Fruit fly (Drosophila melanogaster) whole organism, embryonic: ENCODE results near the gene und.

Experiments used
- Abd-B ChIP-seq: fragments of 200-800 bp; sonication (Bioruptor generic); optimal IDR thresholded peaks from 2 replicates; lab custom pipeline; 2018; ENCODE audit warnings: missing biosample characterization, mild to moderate bottlenecking, missing genetic modification characterization, moderate library complexity
- Blimp-1 ChIP-seq: fragments of 200-800 bp; sonication (Bioruptor generic); optimal IDR thresholded peaks from 3 replicates; lab custom pipeline; 2018; ENCODE audit warnings: missing biosample characterization, missing genetic modification characterization, mild to moderate bottlenecking, moderate library complexity, missing genetic modification reagents
- CG11695 ChIP-seq: fragments of 200-800 bp; sonication (Bioruptor generic); IDR thresholded peaks from 3 replicates; pipeline ENCODE4 v1.3.6; 2022; ENCODE audit warnings: missing biosample characterization, missing genetic modification characterization
- CG11696 ChIP-seq: fragments of 200-800 bp; sonication (Bioruptor generic); IDR thresholded peaks from 2 replicates; pipeline ENCODE4 v1.3.6; 2022; ENCODE audit warnings: missing biosample characterization, missing genetic modification characterization
- CG12155 ChIP-seq: fragments of 200-800 bp; sonication (Bioruptor generic); optimal IDR thresholded peaks from 3 replicates; lab custom pipeline; 2016; ENCODE audit warnings: missing biosample characterization, missing genetic modification characterization
- CG12391 ChIP-seq: fragments of 200-800 bp; sonication (Bioruptor generic); optimal IDR thresholded peaks from 3 replicates; lab custom pipeline; 2018; ENCODE audit warnings: missing biosample characterization, mild to moderate bottlenecking, missing genetic modification characterization, moderate library complexity
- CG12769 ChIP-seq: fragments of 200-800 bp; sonication (Bioruptor generic); optimal IDR thresholded peaks from 2 replicates; lab custom pipeline; 2019; ENCODE audit warnings: missing biosample characterization, mild to moderate bottlenecking, missing genetic modification characterization, moderate library complexity
- CG13894 ChIP-seq: fragments of 200-800 bp; sonication (Bioruptor generic); optimal IDR thresholded peaks from 3 replicates; lab custom pipeline; 2018; ENCODE audit warnings: missing biosample characterization, mild to moderate bottlenecking, missing genetic modification characterization, moderate library complexity
- CG15269 ChIP-seq: fragments of 200-800 bp; sonication (Bioruptor generic); optimal IDR thresholded peaks from 2 replicates; lab custom pipeline; 2018; ENCODE audit warnings: missing biosample characterization, mild to moderate bottlenecking, missing genetic modification characterization, moderate library complexity
- CG15601 ChIP-seq: fragments of 200-800 bp; sonication (Bioruptor generic); optimal IDR thresholded peaks from 3 replicates; lab custom pipeline; 2019; ENCODE audit warnings: missing biosample characterization, mild to moderate bottlenecking, missing genetic modification characterization, moderate library complexity
- CG18262 ChIP-seq: fragments of 200-800 bp; optimal IDR thresholded peaks from 3 replicates; lab custom pipeline; 2019; ENCODE audit warnings: missing biosample characterization, mild to moderate bottlenecking, missing genetic modification characterization, moderate library complexity
- CG18476 ChIP-seq: fragments of 200-800 bp; sonication (Bioruptor generic); optimal IDR thresholded peaks from 2 replicates; lab custom pipeline; 2016; ENCODE audit warnings: missing biosample characterization, mild to moderate bottlenecking, missing genetic modification characterization
- CG2129 ChIP-seq: fragments of 200-800 bp; sonication (Bioruptor generic); IDR thresholded peaks from 2 replicates; pipeline ENCODE4 v1.3.6; 2022; ENCODE audit warnings: missing biosample characterization, missing genetic modification characterization; ENCODE audit not compliant: partially characterized antibody
- CG4328 ChIP-seq: fragments of 200-800 bp; sonication (Bioruptor generic); optimal IDR thresholded peaks from 3 replicates; lab custom pipeline; 2017; ENCODE audit warnings: missing biosample characterization, missing genetic modification reagents, missing genetic modification characterization
- CG6765 ChIP-seq: fragments of 200-800 bp; sonication (Bioruptor generic); optimal IDR thresholded peaks from 3 replicates; lab custom pipeline; 2017; ENCODE audit warnings: missing biosample characterization, mild to moderate bottlenecking, missing genetic modification characterization
- CG8478 ChIP-seq: fragments of >200 bp; optimal IDR thresholded peaks from 2 replicates; lab custom pipeline; 2018
- CG9215 ChIP-seq: fragments of 200-800 bp; sonication (Bioruptor generic); IDR thresholded peaks from 2 replicates; pipeline ENCODE4 v1.3.6; 2022; ENCODE audit warnings: missing biosample characterization, missing genetic modification characterization
- CG9727 ChIP-seq: fragments of 200-800 bp; sonication (Bioruptor generic); optimal IDR thresholded peaks from 3 replicates; lab custom pipeline; 2017; ENCODE audit warnings: missing biosample characterization, mild to moderate bottlenecking, missing genetic modification characterization
- CG9932 ChIP-seq: fragments of 200-800 bp; sonication (Bioruptor generic); IDR thresholded peaks from 2 replicates; pipeline ENCODE4 v1.3.6; 2022; ENCODE audit warnings: missing biosample characterization, missing genetic modification characterization
- CHES-1-like ChIP-seq: fragments of 200-800 bp; sonication (Bioruptor generic); optimal IDR thresholded peaks from 2 replicates; lab custom pipeline; 2016; ENCODE audit warnings: missing biosample characterization, missing genetic modification characterization
- D19B ChIP-seq: fragments of 200-800 bp; sonication (Bioruptor generic); optimal IDR thresholded peaks from 2 replicates; lab custom pipeline; 2017; ENCODE audit warnings: missing biosample characterization, mild to moderate bottlenecking, missing genetic modification characterization
- Gug ChIP-seq: fragments of 200-800 bp; sonication (Bioruptor generic); IDR thresholded peaks from 4 replicates; pipeline ENCODE4 v1.3.6; 2022; ENCODE audit warnings: missing biosample characterization, missing genetic modification characterization
- HHEX ChIP-seq: fragments of 200-800 bp; sonication (Bioruptor generic); optimal IDR thresholded peaks from 3 replicates; lab custom pipeline; 2017; ENCODE audit warnings: missing biosample characterization, mild to moderate bottlenecking, missing genetic modification characterization, missing genetic modification reagents
- Lim3 ChIP-seq: fragments of 200-800 bp; sonication (Bioruptor generic); IDR thresholded peaks from 2 replicates; pipeline ENCODE4 v1.3.6; 2022; ENCODE audit warnings: missing biosample characterization, missing genetic modification characterization
- Max ChIP-seq: fragments of 200-800 bp; sonication (Bioruptor generic); optimal IDR thresholded peaks from 2 replicates; lab custom pipeline; 2016; ENCODE audit warnings: missing biosample characterization, mild to moderate bottlenecking, missing genetic modification characterization
- Ptx1 ChIP-seq: fragments of 200-800 bp; sonication (Bioruptor generic); IDR thresholded peaks from 2 replicates; pipeline ENCODE4 v1.3.6; 2022; ENCODE audit warnings: missing biosample characterization, missing genetic modification characterization
- Sox102F ChIP-seq: fragments of 200-800 bp; sonication (Bioruptor generic); optimal IDR thresholded peaks from 2 replicates; lab custom pipeline; 2018; ENCODE audit warnings: missing biosample characterization, mild to moderate bottlenecking, missing genetic modification characterization, moderate library complexity
- Vsx1 ChIP-seq: fragments of 200-800 bp; sonication (Bioruptor generic); optimal IDR thresholded peaks from 2 replicates; lab custom pipeline; 2017; ENCODE audit warnings: missing biosample characterization, mild to moderate bottlenecking, missing genetic modification characterization, missing genetic modification reagents
- abd-A ChIP-seq: fragments of 200-800 bp; sonication (Bioruptor generic); optimal IDR thresholded peaks from 3 replicates; lab custom pipeline; 2019; ENCODE audit warnings: missing biosample characterization, mild to moderate bottlenecking, missing genetic modification characterization, moderate library complexity
- al ChIP-seq: fragments of 200-800 bp; sonication (Bioruptor generic); IDR thresholded peaks from 2 replicates; pipeline ENCODE4 v1.3.6; 2022; ENCODE audit warnings: missing biosample characterization, missing genetic modification characterization
- ash1 ChIP-seq: fragments of 200-800 bp; sonication (Bioruptor generic); optimal IDR thresholded peaks from 2 replicates; lab custom pipeline; 2018; ENCODE audit warnings: missing biosample characterization, mild to moderate bottlenecking, missing genetic modification characterization
- bbx ChIP-seq: fragments of 200-800 bp; sonication (Bioruptor generic); IDR thresholded peaks from 2 replicates; pipeline ENCODE4 v1.3.6; 2022; ENCODE audit warnings: missing biosample characterization, missing genetic modification characterization; ENCODE audit not compliant: partially characterized antibody
- chinmo ChIP-seq: fragments of 200-800 bp; sonication (Bioruptor generic); IDR thresholded peaks from 4 replicates; pipeline ENCODE4 v1.3.6; 2022; ENCODE audit warnings: missing biosample characterization, missing genetic modification characterization; ENCODE audit not compliant: partially characterized antibody
- corto ChIP-seq: fragments of 200-800 bp; sonication (Bioruptor generic); optimal IDR thresholded peaks from 2 replicates; lab custom pipeline; 2016; ENCODE audit warnings: missing biosample characterization, mild to moderate bottlenecking, missing genetic modification characterization, moderate library complexity
- crp ChIP-seq, 2 experiments: fragments of 200-800 bp; sonication (Bioruptor generic); optimal IDR thresholded peaks; 2 replicates in 1 of 2; 3 replicates in 1 of 2; lab custom pipeline; 2017; ENCODE audit warnings: missing biosample characterization in 2 of 2, missing genetic modification characterization in 2 of 2, mild to moderate bottlenecking in 1 of 2, moderate library complexity in 1 of 2
- dmrt11E ChIP-seq: fragments of 200-800 bp; sonication (Bioruptor generic); optimal IDR thresholded peaks from 3 replicates; lab custom pipeline; 2018; ENCODE audit warnings: missing biosample characterization, mild to moderate bottlenecking, missing genetic modification characterization, moderate library complexity
- jing ChIP-seq: fragments of 200-800 bp; sonication (Bioruptor generic); optimal IDR thresholded peaks from 2 replicates; lab custom pipeline; 2018; ENCODE audit warnings: missing biosample characterization, mild to moderate bottlenecking, missing genetic modification characterization
- lmd ChIP-seq: fragments of 200-800 bp; sonication (Bioruptor generic); IDR thresholded peaks from 2 replicates; pipeline ENCODE4 v1.3.6; 2022; ENCODE audit warnings: missing biosample characterization, missing genetic modification characterization
- oc ChIP-seq: fragments of 200-800 bp; sonication (Bioruptor generic); optimal IDR thresholded peaks from 2 replicates; lab custom pipeline; 2018; ENCODE audit warnings: missing biosample characterization, mild to moderate bottlenecking, missing genetic modification characterization, moderate library complexity
- pnt ChIP-seq: fragments of 200-800 bp; sonication (Bioruptor generic); optimal IDR thresholded peaks from 3 replicates; lab custom pipeline; 2016; ENCODE audit warnings: missing biosample characterization, missing genetic modification characterization
- prd ChIP-seq, 3 experiments: fragments of >200 bp in 2 of 3; fragments of 200-800 bp in 1 of 3; sonication (Bioruptor generic) in 1 of 3; optimal IDR thresholded peaks in 2 of 3; IDR thresholded peaks in 1 of 3; 2 replicates in 2 of 3; 3 replicates in 1 of 3; pipeline versions ENCODE4 v1.3.6 to Lab custom; 2017 to 2022; ENCODE audit warnings: missing biosample characterization in 1 of 3, missing genetic modification characterization in 1 of 3
- pum ChIP-seq: fragments of 200-800 bp; sonication (Bioruptor generic); optimal IDR thresholded peaks from 2 replicates; lab custom pipeline; 2016; ENCODE audit warnings: missing biosample characterization, missing genetic modification characterization
- repo ChIP-seq: fragments of 200-800 bp; sonication (Bioruptor generic); optimal IDR thresholded peaks from 2 replicates; lab custom pipeline; 2016; ENCODE audit warnings: missing biosample characterization, missing genetic modification characterization
- run ChIP-seq: fragments of 200-800 bp; sonication (Bioruptor generic); optimal IDR thresholded peaks from 3 replicates; lab custom pipeline; 2018; ENCODE audit warnings: missing biosample characterization, mild to moderate bottlenecking, missing genetic modification characterization
- sima ChIP-seq: fragments of 200-800 bp; sonication (Bioruptor generic); optimal IDR thresholded peaks from 2 replicates; lab custom pipeline; 2016; ENCODE audit warnings: missing biosample characterization, missing genetic modification characterization
- vvl ChIP-seq: fragments of 200-800 bp; sonication (Bioruptor generic); IDR thresholded peaks from 2 replicates; pipeline ENCODE4 v1.3.6; 2022; ENCODE audit warnings: missing biosample characterization, missing genetic modification characterization
- zfh1 ChIP-seq: fragments of 200-800 bp; sonication (Bioruptor generic); IDR thresholded peaks from 3 replicates; pipeline ENCODE4 v1.3.6; 2022; ENCODE audit warnings: missing biosample characterization, missing genetic modification characterization

Gene und

dm6 chr2L:9763212-9763869, at the start of gene und, which contains the start of gene Taf11 (continued):
- TF ChIP-seq zfh1 (GFP tag; lab: Robert Waterston, UW) (no peak), run (no peak), CG12391 (tag; lab: Kevin White, UChicago) (peak; percentile 52), CG9727 (GFP tag; lab: Kevin White, UChicago) (peak; percentile 51), CG2129 (peak; percentile 40; the same call in 1 of the 2 replicates), dmrt11E (tag; lab: Kevin White, UChicago) (peak; percentile 15), CG9932 (GFP tag; lab: Robert Waterston, UW) (peak; percentile 65; the same call in 1 of the 2 replicates), CG4328 (peak; percentile 17), CG8478 (lab: Kevin White, UChicago) (no peak), Ptx1 (GFP tag; lab: Robert Waterston, UW) (peak; percentile 61), HHEX (GFP tag; lab: Kevin White, UChicago) (peak; percentile 13)

dm6 chr2L:9728791-9729190, 34.4 kb upstream of the und start:
- TF ChIP-seq Max (GFP tag; lab: Kevin White, UChicago): no peak
- TF ChIP-seq CG15269 (tag; lab: Kevin White, UChicago): no peak
- no peak for TF ChIP-seq CG6765 (GFP tag; lab: Kevin White, UChicago)
- TF ChIP-seq CG12155 (GFP tag; lab: Kevin White, UChicago): no peak
- TF ChIP-seq D19B (GFP tag; lab: Kevin White, UChicago): no peak
- peak; percentile 76 for TF ChIP-seq CG13894 (tag; lab: Kevin White, UChicago)
- no peak for TF ChIP-seq Gug (GFP tag; lab: Robert Waterston, UW)
- no peak for TF ChIP-seq al (GFP tag; lab: Robert Waterston, UW)
- peak; percentile 44 for TF ChIP-seq abd-A (tag; lab: Kevin White, UChicago)
- TF ChIP-seq oc (tag; lab: Kevin White, UChicago): peak; percentile 67
- TF ChIP-seq ash1 (GFP tag; lab: Kevin White, UChicago): no peak
- peak; percentile 75; the same call in 2 of the 4 replicates for TF ChIP-seq chinmo (GFP tag; lab: Robert Waterston, UW)
- no peak for TF ChIP-seq prd (optimal IDR thresholded peaks at IDR 0.05; lab: Kevin White, UChicago)
- no peak for TF ChIP-seq prd (GFP tag; IDR thresholded peaks at IDR 0.05; lab: Robert Waterston, UW)
- TF ChIP-seq Blimp-1 (GFP tag; lab: Kevin White, UChicago): peak; percentile 10
- TF ChIP-seq Vsx1 (GFP tag; lab: Kevin White, UChicago): peak; percentile 34
- no peak for TF ChIP-seq CG11695
- TF ChIP-seq pum (GFP tag; lab: Kevin White, UChicago): no peak
- TF ChIP-seq vvl: peak; percentile 69
- no peak for TF ChIP-seq CG9215 (GFP tag; lab: Robert Waterston, UW)
- no peak for TF ChIP-seq Sox102F
- TF ChIP-seq CG12769 (tag; lab: Kevin White, UChicago): peak; percentile 70
- TF ChIP-seq CG18262 (tag; lab: Kevin White, UChicago): no peak
- no peak for TF ChIP-seq CHES-1-like
- no peak for TF ChIP-seq CG9727 (GFP tag; lab: Kevin White, UChicago)
- TF ChIP-seq bbx (GFP tag; lab: Robert Waterston, UW): no peak
- TF ChIP-seq CG18476: no peak
- TF ChIP-seq sima (GFP tag; lab: Kevin White, UChicago): no peak
- TF ChIP-seq Lim3 (GFP tag; lab: Robert Waterston, UW): no peak
- no peak for TF ChIP-seq corto
- TF ChIP-seq pnt (GFP tag; lab: Kevin White, UChicago): no peak
- no peak for TF ChIP-seq Abd-B
- no peak for TF ChIP-seq jing (GFP tag; lab: Kevin White, UChicago)
- TF ChIP-seq CG15601: no peak
- no peak for TF ChIP-seq lmd
- no peak for TF ChIP-seq repo (GFP tag; lab: Kevin White, UChicago)
- no peak for TF ChIP-seq crp (GFP tag; optimal IDR thresholded peaks at IDR 0.05; lab: Kevin White, UChicago)
- no peak for TF ChIP-seq CG11696 (GFP tag; lab: Robert Waterston, UW)
